Fruit fly (Drosophila melanogaster): ENCODE results near the gene Tsp97E.

- TF ChIP-seq Hr78 (GFP tag; optimal IDR thresholded peaks at IDR 0.05) (no peak), pan (optimal IDR thresholded peaks at IDR 0.05) (no peak)
Observed at dm6 chr3R:26918857-26919256, 45.8 kb downstream of the Tsp97E start.
